Worm (Caenorhabditis elegans): ENCODE results near the gene pgp-9.

Gene pgp-9

ce11 chrV:17767249-17767648, 11.6 kb downstream of the pgp-9 start, which contains the start of gene srh-284:
Gene srh-284, plus strand, starts transcription at chrV:17767549.
- TF ChIP-seq nhr-76 (tag; optimal IDR thresholded peaks at IDR 0.05) (no peak), ceh-28 (tag; optimal IDR thresholded peaks at IDR 0.05) (no peak), nhr-67 (tag; optimal IDR thresholded peaks at IDR 0.05) (no peak), jun-1 (tag; optimal IDR thresholded peaks at IDR 0.05) (no peak), egl-5 (tag; optimal IDR thresholded peaks at IDR 0.05) (no peak), unc-62 (GFP tag; optimal IDR thresholded peaks at IDR 0.05) (no peak), pqm-1 (tag; optimal IDR thresholded peaks at IDR 0.05) (no peak), nhr-11 (tag; optimal IDR thresholded peaks at IDR 0.05) (no peak), zag-1 (tag; optimal IDR thresholded peaks at IDR 0.05) (no peak), fos-1 (tag; optimal IDR thresholded peaks at IDR 0.05) (no peak), pha-4 (tag; optimal IDR thresholded peaks at IDR 0.05) (no peak), tbx-2 (tag; optimal IDR thresholded peaks at IDR 0.05) (no peak), nhr-25 (tag; optimal IDR thresholded peaks at IDR 0.05) (no peak), unc-39 (tag; optimal IDR thresholded peaks at IDR 0.05) (no peak)

- TF ChIP-seq unc-62 (GFP tag; optimal IDR thresholded peaks at IDR 0.05) (no peak), nhr-12 (tag; optimal IDR thresholded peaks at IDR 0.05) (no peak), mdl-1 (tag; optimal IDR thresholded peaks at IDR 0.05) (no peak), snpc-4 (tag; optimal IDR thresholded peaks at IDR 0.05) (no peak), eor-1 (tag; optimal IDR thresholded peaks at IDR 0.05) (no peak), nhr-11 (tag; optimal IDR thresholded peaks at IDR 0.05) (no peak), ceh-28 (tag; optimal IDR thresholded peaks at IDR 0.05) (no peak), mml-1 (tag; optimal IDR thresholded peaks at IDR 0.05) (no peak), pha-4 (tag; optimal IDR thresholded peaks at IDR 0.05) (no peak)
Observed at ce11 chrV:17767768-17768167, 12.1 kb downstream of the pgp-9 start.

ce11 chrV:17773108-17773507, 17.4 kb downstream of the pgp-9 start, which contains the start of gene sre-21:
Gene sre-21, minus strand, starts transcription at chrV:17773208.
- no peak for TF ChIP-seq ceh-9 (tag; optimal IDR thresholded peaks at IDR 0.05)

- TF ChIP-seq nhr-12 (tag; optimal IDR thresholded peaks at IDR 0.05) = no peak
- TF ChIP-seq nhr-23 (tag; optimal IDR thresholded peaks at IDR 0.05) = no peak
- TF ChIP-seq R02D3.7 (tag; optimal IDR thresholded peaks at IDR 0.05) = no peak
- no peak for TF ChIP-seq ceh-28 (tag; optimal IDR thresholded peaks at IDR 0.05)
- TF ChIP-seq mdl-1 (tag; optimal IDR thresholded peaks at IDR 0.05) = no peak
- no peak for TF ChIP-seq nhr-76 (tag; optimal IDR thresholded peaks at IDR 0.05)
- TF ChIP-seq nhr-28 (tag; optimal IDR thresholded peaks at IDR 0.05) = no peak
- TF ChIP-seq mml-1 (tag; optimal IDR thresholded peaks at IDR 0.05) = no peak
- TF ChIP-seq fkh-10 (GFP tag; optimal IDR thresholded peaks at IDR 0.05) = no peak
- no peak for TF ChIP-seq unc-39 (tag; optimal IDR thresholded peaks at IDR 0.05)
- no peak for TF ChIP-seq elt-2 (tag; optimal IDR thresholded peaks at IDR 0.05)
- no peak for TF ChIP-seq nhr-77 (tag; optimal IDR thresholded peaks at IDR 0.05)
- no peak for TF ChIP-seq elt-3 (tag; optimal IDR thresholded peaks at IDR 0.05)
- no peak for TF ChIP-seq snpc-4 (tag; optimal IDR thresholded peaks at IDR 0.05)
- TF ChIP-seq fos-1 (tag; optimal IDR thresholded peaks at IDR 0.05) = no peak
Observed at ce11 chrV:17777127-17777526, 21.4 kb downstream of the pgp-9 start, which contains the start of gene ddo-1. Gene ddo-1, minus strand, starts transcription at chrV:17777227.

ce11 chrV:17777624-17778023, 21.9 kb downstream of the pgp-9 start, which contains the start of gene C47A10.12:
Gene C47A10.12, plus strand, starts transcription at chrV:17777924.
- no peak for TF ChIP-seq ztf-11 (tag; optimal IDR thresholded peaks at IDR 0.05)
- no peak for TF ChIP-seq ztf-4 (tag; optimal IDR thresholded peaks at IDR 0.05)
- TF ChIP-seq nhr-237 (tag; optimal IDR thresholded peaks at IDR 0.05) = no peak
- no peak for TF ChIP-seq lin-15B (tag; optimal IDR thresholded peaks at IDR 0.05)
- no peak for TF ChIP-seq egl-27 (tag; optimal IDR thresholded peaks at IDR 0.05)
- TF ChIP-seq unc-62 (GFP tag; optimal IDR thresholded peaks at IDR 0.05) = no peak
- no peak for TF ChIP-seq skn-1 (tag; optimal IDR thresholded peaks at IDR 0.05)
- TF ChIP-seq egl-5 (tag; optimal IDR thresholded peaks at IDR 0.05) = no peak
- no peak for TF ChIP-seq fkh-2 (tag; optimal IDR thresholded peaks at IDR 0.05)
- TF ChIP-seq fos-1 (tag; optimal IDR thresholded peaks at IDR 0.05) = no peak
- no peak for TF ChIP-seq jun-1 (tag; optimal IDR thresholded peaks at IDR 0.05)
- TF ChIP-seq lsy-12 (tag; optimal IDR thresholded peaks at IDR 0.05) = no peak
- no peak for TF ChIP-seq pha-4 (tag; optimal IDR thresholded peaks at IDR 0.05)

All from whole organism, L3 larva.